Worm (Caenorhabditis elegans): ENCODE measurements around the gene W03G11.2.

W03G11.2 gene

ce11 chrX:12142569-12142968 lies 34.2 kb upstream of the W03G11.2 start, which contains the start of gene M153.3:
TSS of gene M153.3 (plus strand) at chrX:12142869.
- TF ChIP-seq Y55F3AM.14 (GFP tag; optimal IDR thresholded peaks at IDR 0.05) (no peak), alr-1 (tag; optimal IDR thresholded peaks at IDR 0.05) (no peak), nhr-11 (tag; optimal IDR thresholded peaks at IDR 0.05) (no peak), sem-4 (tag; optimal IDR thresholded peaks at IDR 0.05) (no peak), dmd-4 (tag; optimal IDR thresholded peaks at IDR 0.05) (no peak), nhr-25 (tag; optimal IDR thresholded peaks at IDR 0.05) (no peak), gmeb-1 (tag; optimal IDR thresholded peaks at IDR 0.05) (no peak), zag-1 (tag; optimal IDR thresholded peaks at IDR 0.05) (no peak), lin-11 (tag; optimal IDR thresholded peaks at IDR 0.05) (no peak), egl-27 (tag; optimal IDR thresholded peaks at IDR 0.05) (no peak), blmp-1 (tag; optimal IDR thresholded peaks at IDR 0.05; ENCODE audit: insufficient read depth) (no peak), sma-3 (GFP tag; optimal IDR thresholded peaks at IDR 0.05) (no peak), mab-5 (tag; optimal IDR thresholded peaks at IDR 0.05) (no peak), aly-2 (tag; optimal IDR thresholded peaks at IDR 0.05) (no peak), nhr-77 (tag; optimal IDR thresholded peaks at IDR 0.05) (no peak), lin-13 (GFP tag; optimal IDR thresholded peaks at IDR 0.05) (no peak), unc-55 (GFP tag; optimal IDR thresholded peaks at IDR 0.05) (no peak), unc-39 (tag; optimal IDR thresholded peaks at IDR 0.05) (no peak)

- TF ChIP-seq unc-62 (GFP tag; optimal IDR thresholded peaks at IDR 0.05) (no peak), fos-1 (tag; optimal IDR thresholded peaks at IDR 0.05) (peak; percentile 14), R02D3.7 (tag; optimal IDR thresholded peaks at IDR 0.05) (no peak)
Observed at ce11 chrX:12141051-12141450, 32.6 kb upstream of the W03G11.2 start, which contains the start of gene lyst-1. TSS of gene lyst-1 (minus strand) at chrX:12141151.

ce11 chrX:12125308-12125707 lies 16.9 kb upstream of the W03G11.2 start, which contains the start of gene lgc-18:
TSS of gene lgc-18 (plus strand) at chrX:12125608.
- TF ChIP-seq sma-9 (GFP tag; optimal IDR thresholded peaks at IDR 0.05) = no peak
- no peak for TF ChIP-seq sma-9 (tag; optimal IDR thresholded peaks at IDR 0.05)
- TF ChIP-seq gmeb-1 (tag; optimal IDR thresholded peaks at IDR 0.05) = no peak
- TF ChIP-seq alr-1 (tag; optimal IDR thresholded peaks at IDR 0.05) = no peak
- TF ChIP-seq ztf-1 (GFP tag; conservative IDR thresholded peaks at IDR 0.05) = no peak
- no peak for TF ChIP-seq ztf-11 (tag; optimal IDR thresholded peaks at IDR 0.05)
- no peak for TF ChIP-seq ama-1 (optimal IDR thresholded peaks at IDR 0.05)
- TF ChIP-seq mbf-1 (tag; optimal IDR thresholded peaks at IDR 0.05) = no peak
- TF ChIP-seq F13H6.1 (tag; optimal IDR thresholded peaks at IDR 0.05) = no peak
- TF ChIP-seq sma-3 (GFP tag; optimal IDR thresholded peaks at IDR 0.05) = no peak
- no peak for TF ChIP-seq peb-1 (tag; optimal IDR thresholded peaks at IDR 0.05)
- TF ChIP-seq blmp-1 (tag; optimal IDR thresholded peaks at IDR 0.05; ENCODE audit: insufficient read depth) = no peak
- TF ChIP-seq fos-1 (tag; optimal IDR thresholded peaks at IDR 0.05) = no peak
- TF ChIP-seq ZK546.5 (tag; optimal IDR thresholded peaks at IDR 0.05) = no peak

- TF ChIP-seq nhr-11 (tag; optimal IDR thresholded peaks at IDR 0.05) (no peak), elt-3 (tag; optimal IDR thresholded peaks at IDR 0.05) (no peak), R02D3.7 (tag; optimal IDR thresholded peaks at IDR 0.05) (no peak), aly-2 (tag; optimal IDR thresholded peaks at IDR 0.05) (no peak), ZK546.5 (tag; optimal IDR thresholded peaks at IDR 0.05) (no peak), mdl-1 (tag; optimal IDR thresholded peaks at IDR 0.05) (no peak), nhr-237 (tag; optimal IDR thresholded peaks at IDR 0.05) (no peak), nhr-21 (tag; optimal IDR thresholded peaks at IDR 0.05) (no peak), unc-55 (GFP tag; optimal IDR thresholded peaks at IDR 0.05) (no peak)
Observed at ce11 chrX:12123152-12123551, 14.7 kb upstream of the W03G11.2 start, which contains the start of gene T01H10.11. TSS of gene T01H10.11 (plus strand) at chrX:12123452.

- TF ChIP-seq R02D3.7 (tag; optimal IDR thresholded peaks at IDR 0.05) (no peak), egl-27 (tag; optimal IDR thresholded peaks at IDR 0.05) (no peak)
Observed at ce11 chrX:12121285-12121684, 12.9 kb upstream of the W03G11.2 start, which contains the start of gene lgc-17. TSS of gene lgc-17 (plus strand) at chrX:12121585.

- TF ChIP-seq aly-2 (tag; optimal IDR thresholded peaks at IDR 0.05) (no peak), lin-13 (GFP tag; optimal IDR thresholded peaks at IDR 0.05) (no peak), ama-1 (optimal IDR thresholded peaks at IDR 0.05) (no peak), nhr-6 (tag; optimal IDR thresholded peaks at IDR 0.05) (no peak)
Observed at ce11 chrX:12118340-12118739, 9.9 kb upstream of the W03G11.2 start, which contains the start of gene lgc-16. TSS of gene lgc-16 (plus strand) at chrX:12118640.

All from whole organism, L2 larva.